Worm (Caenorhabditis elegans) whole organism, L4 larva: ENCODE results near the gene T22C8.3.

Experiments
- T26A8.4 ChIP-seq: fragments of 200-800 bp; sonication (Bioruptor generic); IDR thresholded peaks from 2 replicates; pipeline ENCODE4 v1.3.6; 2022; ENCODE audit warnings: missing genetic modification characterization, missing compliant biosample characterization
- Y75B8A.6 ChIP-seq: fragments of 200-800 bp; sonication (Bioruptor generic); IDR thresholded peaks from 2 replicates; pipeline ENCODE4 v1.3.6; 2022; ENCODE audit warnings: missing genetic modification reagents, missing genetic modification characterization, missing compliant biosample characterization
- aha-1 ChIP-seq: fragments of 150-350 bp; peaks from one replicate; lab custom pipeline; 2014; ENCODE audit warnings: missing biosample characterization, missing genetic modification characterization
- ceh-44 ChIP-seq: fragments of 200-800 bp; sonication (Bioruptor generic); IDR thresholded peaks from 2 replicates; pipeline ENCODE4 v1.3.6; 2022; ENCODE audit warnings: missing genetic modification reagents, missing genetic modification characterization, missing compliant biosample characterization
- ceh-62 ChIP-seq: sonication (generic microtip); optimal IDR thresholded peaks from 2 replicates; lab custom pipeline; 2017; ENCODE audit warnings: missing biosample characterization, missing genetic modification characterization
- ces-1 ChIP-seq: fragments of 150-350 bp; sonication (generic microtip); optimal IDR thresholded peaks from 4 replicates; lab custom pipeline; 2014; ENCODE audit warnings: missing biosample characterization, missing genetic modification reagents, missing genetic modification characterization
- ctbp-1 ChIP-seq: fragments of 200-800 bp; sonication (Bioruptor generic); IDR thresholded peaks from 2 replicates; pipeline ENCODE4 v1.3.6; 2022; ENCODE audit warnings: missing genetic modification reagents, missing genetic modification characterization, missing compliant biosample characterization
- daf-12 ChIP-seq: fragments of 150-350 bp; optimal IDR thresholded peaks from 2 replicates; lab custom pipeline; 2014; ENCODE audit warnings: missing biosample characterization, missing genetic modification reagents, missing genetic modification characterization
- daf-16 ChIP-seq, 3 experiments: sonication (generic microtip); optimal IDR thresholded peaks; 2 replicates each; lab custom pipeline; 2016 to 2017; ENCODE audit warnings: missing genetic modification characterization in 3 of 3, missing genetic modification reagents in 3 of 3, mild to moderate bottlenecking in 2 of 3, missing compliant biosample characterization in 2 of 3, missing biosample characterization in 1 of 3, moderate library complexity in 1 of 3
- daf-19 ChIP-seq: fragments of 200-800 bp; sonication (Bioruptor generic); conservative IDR thresholded peaks from 2 replicates; pipeline ENCODE4 v1.3.6; 2022; ENCODE audit warnings: missing genetic modification characterization, missing compliant biosample characterization
- dmd-9 ChIP-seq: fragments of 200-800 bp; sonication (Bioruptor generic); IDR thresholded peaks from 2 replicates; pipeline ENCODE4 v1.3.6; 2022; ENCODE audit warnings: missing genetic modification reagents, missing genetic modification characterization, missing compliant biosample characterization
- dve-1 ChIP-seq: sonication (generic microtip); optimal IDR thresholded peaks from 2 replicates; lab custom pipeline; 2017; ENCODE audit warnings: antibody characterized with exemption, mild to moderate bottlenecking, missing genetic modification characterization, missing compliant biosample characterization; ENCODE audit not compliant: insufficient read depth
- fkh-10 ChIP-seq: fragments of 150-350 bp; optimal IDR thresholded peaks from 2 replicates; lab custom pipeline; 2014; ENCODE audit warnings: missing biosample characterization, missing genetic modification reagents, missing genetic modification characterization
- hif-1 ChIP-seq, 2 experiments: sonication (generic microtip); optimal IDR thresholded peaks; 2 replicates each; lab custom pipeline; 2016 to 2017; ENCODE audit warnings: missing compliant biosample characterization in 2 of 2, missing genetic modification characterization in 2 of 2, missing genetic modification reagents in 2 of 2, missing genotype in 2 of 2, mild to moderate bottlenecking in 1 of 2
- hlh-11 ChIP-seq: fragments of 200-800 bp; sonication (Bioruptor generic); optimal IDR thresholded peaks from 2 replicates; lab custom pipeline; 2018; ENCODE audit warnings: mild to moderate bottlenecking, missing genetic modification characterization, missing compliant biosample characterization
- hlh-30 ChIP-seq: sonication (generic microtip); optimal IDR thresholded peaks from 2 replicates; lab custom pipeline; 2017; ENCODE audit warnings: antibody characterized with exemption, mild to moderate bottlenecking, missing genetic modification characterization, missing compliant biosample characterization; ENCODE audit not compliant: insufficient read depth
- lim-7 ChIP-seq: fragments of 200-800 bp; sonication (Bioruptor generic); IDR thresholded peaks from 2 replicates; pipeline ENCODE4 v1.3.6; 2022; ENCODE audit warnings: missing genetic modification characterization, missing compliant biosample characterization
- lsy-2 ChIP-seq, 2 experiments: fragments of 150-350 bp in 1 of 2; sonication (generic microtip) in 1 of 2; optimal IDR thresholded peaks; 2 replicates each; lab custom pipeline; 2014 to 2017; ENCODE audit warnings: missing biosample characterization in 2 of 2, missing genetic modification characterization in 2 of 2
- mdl-1 ChIP-seq, 2 experiments: fragments of 150-350 bp in 1 of 2; sonication (generic microtip) in 1 of 2; optimal IDR thresholded peaks; 2 replicates each; lab custom pipeline; 2014 to 2017; ENCODE audit warnings: missing biosample characterization in 2 of 2, missing genetic modification characterization in 2 of 2
- mep-1 ChIP-seq: fragments of 150-350 bp; sonication (generic microtip); optimal IDR thresholded peaks from 3 replicates; lab custom pipeline; 2014; ENCODE audit warnings: missing biosample characterization, missing genetic modification characterization
- mes-2 ChIP-seq: sonication (generic microtip); optimal IDR thresholded peaks from 2 replicates; lab custom pipeline; 2016; ENCODE audit warnings: missing genotype, mild to moderate bottlenecking, missing genetic modification characterization, missing compliant biosample characterization; ENCODE audit not compliant: poor library complexity, severe bottlenecking
- mxl-3 ChIP-seq: fragments of 200-800 bp; sonication (Bioruptor generic); optimal IDR thresholded peaks from 2 replicates; lab custom pipeline; 2018; ENCODE audit warnings: mild to moderate bottlenecking, missing genetic modification characterization, missing compliant biosample characterization
- nhr-25 ChIP-seq: sonication (generic microtip); optimal IDR thresholded peaks from 2 replicates; lab custom pipeline; 2017; ENCODE audit warnings: missing genetic modification characterization, mild to moderate bottlenecking, missing compliant biosample characterization, antibody characterized with exemption, moderate library complexity, borderline replicate concordance; ENCODE audit not compliant: insufficient read depth
- nhr-28 ChIP-seq: fragments of 150-350 bp; optimal IDR thresholded peaks from 2 replicates; lab custom pipeline; 2014; ENCODE audit warnings: missing biosample characterization, missing genetic modification characterization
- nhr-41 ChIP-seq: fragments of 200-800 bp; sonication (Bioruptor generic); IDR thresholded peaks from 2 replicates; pipeline ENCODE4 v1.3.6; 2022; ENCODE audit warnings: missing genetic modification reagents, missing genetic modification characterization, missing compliant biosample characterization
- nhr-42 ChIP-seq: fragments of 200-800 bp; sonication (Bioruptor generic); IDR thresholded peaks from 2 replicates; pipeline ENCODE4 v1.3.6; 2022; ENCODE audit warnings: missing genetic modification characterization, missing compliant biosample characterization
- nhr-48 ChIP-seq: sonication (generic microtip); optimal IDR thresholded peaks from 2 replicates; lab custom pipeline; 2016; ENCODE audit warnings: mild to moderate bottlenecking, missing genetic modification characterization, missing compliant biosample characterization
- rbr-2 ChIP-seq: sonication (generic microtip); optimal IDR thresholded peaks from 2 replicates; lab custom pipeline; 2016; ENCODE audit warnings: missing genotype, missing genetic modification characterization, missing compliant biosample characterization
- set-16 ChIP-seq: fragments of 200-800 bp; sonication (Bioruptor generic); IDR thresholded peaks from 2 replicates; pipeline ENCODE4 v1.3.6; 2022; ENCODE audit warnings: missing genetic modification reagents, missing genetic modification characterization, missing compliant biosample characterization
- spr-3 ChIP-seq: fragments of 200-800 bp; sonication (Bioruptor generic); optimal IDR thresholded peaks from 2 replicates; lab custom pipeline; 2018; ENCODE audit warnings: mild to moderate bottlenecking, missing genetic modification characterization, missing compliant biosample characterization
- unc-62 ChIP-seq, 3 experiments: fragments of 150-350 bp in 1 of 3; sonication (generic microtip); optimal IDR thresholded peaks in 2 of 3; peaks in 1 of 3; 1 replicate in 1 of 3; 2 replicates in 2 of 3; lab custom pipeline; 2014 to 2017; ENCODE audit warnings: missing biosample characterization in 3 of 3, missing genetic modification characterization in 3 of 3, missing genetic modification reagents in 3 of 3, missing genotype in 1 of 3
- ztf-7 ChIP-seq: fragments of 150-350 bp; optimal IDR thresholded peaks from 2 replicates; lab custom pipeline; 2014; ENCODE audit warnings: missing biosample characterization, missing genetic modification characterization

T22C8.3 gene

ce11 chrII:8589227-8589626 lies 32.6 kb downstream of the T22C8.3 start:
- no peak for TF ChIP-seq set-16 (GFP tag; lab: Robert Waterston, UW)
- peak; percentile 85 for TF ChIP-seq ces-1 (GFP tag; lab: Kevin White, UChicago)
- peak; percentile 53 for TF ChIP-seq aha-1
- peak in 1 of 2 experiments; percentile 91 for TF ChIP-seq unc-62 (GFP tag; optimal IDR thresholded peaks at IDR 0.05 in 1 of 2; lab: Kevin White, UChicago)
- no peak for TF ChIP-seq unc-62 (tag; optimal IDR thresholded peaks at IDR 0.05; lab: Kevin White, UChicago)

ce11 chrII:8588442-8588841 lies 33.3 kb downstream of the T22C8.3 start:
- peak; percentile 41 for TF ChIP-seq aha-1
- TF ChIP-seq dmd-9 (GFP tag; lab: Robert Waterston, UW): no peak

ce11 chrII:8587660-8588230 lies 34.0 kb downstream of the T22C8.3 start:
- TF ChIP-seq ces-1 (GFP tag; lab: Kevin White, UChicago): peak; percentile 86
- TF ChIP-seq unc-62 (GFP tag; optimal IDR thresholded peaks at IDR 0.05 in 1 of 2; lab: Kevin White, UChicago): peak in 1 of 2 experiments; percentile 85
- TF ChIP-seq unc-62 (tag; optimal IDR thresholded peaks at IDR 0.05; lab: Kevin White, UChicago): no peak
- TF ChIP-seq hlh-30: no peak
- TF ChIP-seq nhr-41 (GFP tag; lab: Robert Waterston, UW): no peak
- no peak for TF ChIP-seq nhr-42 (GFP tag; lab: Robert Waterston, UW)
- peak; percentile 26 for TF ChIP-seq fkh-10 (GFP tag; lab: Kevin White, UChicago)
- peak; percentile 8 to 14 for TF ChIP-seq lsy-2 (tag; optimal IDR thresholded peaks at IDR 0.05; lab: Kevin White, UChicago)
- TF ChIP-seq daf-19 (GFP tag; lab: Robert Waterston, UW): no peak
- peak; percentile 13 for TF ChIP-seq dve-1 (tag; lab: Kevin White, UChicago)
- TF ChIP-seq aha-1: peak; percentile 94
- TF ChIP-seq ceh-44 (GFP tag; lab: Robert Waterston, UW): no peak
- TF ChIP-seq, all 104 proteins: peak for 6

- TF ChIP-seq dmd-9 (GFP tag; lab: Robert Waterston, UW) (no peak), lsy-2 (tag; optimal IDR thresholded peaks at IDR 0.05; lab: Kevin White, UChicago) (no peak), aha-1 (peak; percentile 73), ztf-7 (tag; lab: Kevin White, UChicago) (no peak), nhr-25 (tag; lab: Kevin White, UChicago) (peak; percentile 51), daf-19 (GFP tag; lab: Robert Waterston, UW) (no peak)
Observed at ce11 chrII:8585921-8586320, 35.9 kb downstream of the T22C8.3 start.

- TF ChIP-seq nhr-28 (tag; lab: Kevin White, UChicago) (peak; percentile 16), spr-3 (no peak), hlh-30 (peak; percentile 57), Y75B8A.6 (GFP tag; lab: Robert Waterston, UW) (no peak), hif-1 (tag; optimal IDR thresholded peaks at IDR 0.05; lab: Kevin White, UChicago) (peak in 1 of 2 experiments; percentile 24), mxl-3 (GFP tag; lab: Kevin White, UChicago) (peak; percentile 4), lim-7 (GFP tag; lab: Robert Waterston, UW) (no peak), mes-2 (tag; lab: Kevin White, UChicago) (no peak), mep-1 (tag; lab: Kevin White, UChicago) (peak; percentile 53), dve-1 (tag; lab: Kevin White, UChicago) (peak; percentile 31), hlh-11 (tag; lab: Kevin White, UChicago) (peak; percentile 65), daf-16 (GFP tag; optimal IDR thresholded peaks at IDR 0.05; lab: Kevin White, UChicago) (peak in 1 of 2 experiments; percentile 57), daf-16 (tag; optimal IDR thresholded peaks at IDR 0.05; lab: Kevin White, UChicago) (no peak), ceh-62 (no peak), nhr-48 (tag; lab: Kevin White, UChicago) (peak; percentile 51), daf-12 (tag; lab: Kevin White, UChicago) (no peak), mdl-1 (tag; optimal IDR thresholded peaks at IDR 0.05; lab: Kevin White, UChicago) (peak in 1 of 2 experiments; percentile 55), ctbp-1 (peak; percentile 43; the same call in 1 of the 2 replicates), fkh-10 (GFP tag; lab: Kevin White, UChicago) (no peak), T26A8.4 (GFP tag; lab: Robert Waterston, UW) (peak; percentile 83; the same call in 1 of the 2 replicates), lsy-2 (tag; optimal IDR thresholded peaks at IDR 0.05; lab: Kevin White, UChicago) (peak in 1 of 2 experiments; percentile 45), rbr-2 (peak; percentile 18)
Observed at ce11 chrII:8585036-8585627, 36.7 kb downstream of the T22C8.3 start, which contains the start of gene F54C9.11. F54C9.11 (minus strand) TSS chrII:8585086.
